Fruit fly (Drosophila melanogaster): ENCODE results near the gene Gdap1.

Gdap1 gene

dm6 chr3L:5139312-5139711 lies 2.4 kb upstream of the Gdap1 start, which contains the start of the genes Tcs5 and CHMP2B (continued):
- TF ChIP-seq tap (tag; optimal IDR thresholded peaks at IDR 0.05) (peak; percentile 99), cas (GFP tag; IDR thresholded peaks at IDR 0.05) (peak; percentile 100), Hmx (GFP tag; optimal IDR thresholded peaks at IDR 0.05) (no peak), CG13296 (GFP tag; optimal IDR thresholded peaks at IDR 0.05) (peak; percentile 99), CG17359 (tag; optimal IDR thresholded peaks at IDR 0.05) (peak; percentile 100), CG3163 (GFP tag; optimal IDR thresholded peaks at IDR 0.05) (peak; percentile 95), ttk (GFP tag; IDR thresholded peaks at IDR 0.05) (peak; percentile 100), twi (tag; optimal IDR thresholded peaks at IDR 0.05) (peak; percentile 99), CG3065 (GFP tag; optimal IDR thresholded peaks at IDR 0.05) (peak; percentile 99), croc (GFP tag; conservative IDR thresholded peaks at IDR 0.05) (peak; percentile 100), kay (GFP tag; optimal IDR thresholded peaks at IDR 0.05) (peak; percentile 96), wek (GFP tag; optimal IDR thresholded peaks at IDR 0.05) (peak; percentile 96), CG12071 (GFP tag; optimal IDR thresholded peaks at IDR 0.05) (peak; percentile 99), HLHmδ (GFP tag; optimal IDR thresholded peaks at IDR 0.05) (no peak), nmo (GFP tag; optimal IDR thresholded peaks at IDR 0.05) (peak; percentile 100), Dp (GFP tag; optimal IDR thresholded peaks at IDR 0.05) (peak; percentile 66), CG7963 (GFP tag; IDR thresholded peaks at IDR 0.05; ENCODE audit: partially characterized antibody) (no peak), Mad (GFP tag; optimal IDR thresholded peaks at IDR 0.05) (peak; percentile 100), eve (GFP tag; optimal IDR thresholded peaks at IDR 0.05) (peak in 1 of 2 experiments; percentile 80), CG6254 (GFP tag; optimal IDR thresholded peaks at IDR 0.05) (peak; percentile 97), sens (GFP tag) (peak; percentile 100), unc-4 (GFP tag; IDR thresholded peaks at IDR 0.05; ENCODE audit: partially characterized antibody) (no peak), cwo (GFP tag; optimal IDR thresholded peaks at IDR 0.05) (peak; percentile 98), CG8924 (tag; optimal IDR thresholded peaks at IDR 0.05) (peak; percentile 99), B-H2 (GFP tag; optimal IDR thresholded peaks at IDR 0.05) (peak; percentile 100), CG10654 (GFP tag; optimal IDR thresholded peaks at IDR 0.05) (peak; percentile 100), CG4424 (GFP tag; optimal IDR thresholded peaks at IDR 0.05) (peak; percentile 100), CG5953 (GFP tag; IDR thresholded peaks at IDR 0.05) (peak; percentile 100), CG12659 (GFP tag; optimal IDR thresholded peaks at IDR 0.05) (peak; percentile 100), Doc2 (GFP tag; IDR thresholded peaks at IDR 0.05) (peak; percentile 100), CG11504 (tag; optimal IDR thresholded peaks at IDR 0.05) (peak; percentile 99), NC2α (GFP tag; optimal IDR thresholded peaks at IDR 0.05) (peak; percentile 99), HLH4C (GFP tag; IDR thresholded peaks at IDR 0.05; ENCODE audit: partially characterized antibody) (no peak), vfl (GFP tag; optimal IDR thresholded peaks at IDR 0.05) (peak; percentile 100), CG10366 (GFP tag; IDR thresholded peaks at IDR 0.05) (peak; percentile 100), pan (optimal IDR thresholded peaks at IDR 0.05) (no peak), pan (GFP tag; optimal IDR thresholded peaks at IDR 0.05 in 1 of 2, IDR thresholded peaks at IDR 0.05 in 1 of 2) (peak in 1 of 2 experiments; percentile 100), Atf-2 (GFP tag; optimal IDR thresholded peaks at IDR 0.05) (peak; percentile 99), CG12769 (tag; optimal IDR thresholded peaks at IDR 0.05) (peak; percentile 100), CG8478 (optimal IDR thresholded peaks at IDR 0.05) (no peak), seq (GFP tag; IDR thresholded peaks at IDR 0.05) (peak; percentile 100), CG16815 (GFP tag; optimal IDR thresholded peaks at IDR 0.05) (peak; percentile 100), CG13894 (tag; optimal IDR thresholded peaks at IDR 0.05) (peak; percentile 99), bigmax (GFP tag; optimal IDR thresholded peaks at IDR 0.05) (peak; percentile 88), z (GFP tag; IDR thresholded peaks at IDR 0.05) (peak; percentile 90), pzg (GFP tag; optimal IDR thresholded peaks at IDR 0.05) (peak; percentile 73), CG31224 (GFP tag; IDR thresholded peaks at IDR 0.05) (peak; percentile 99), zen2 (GFP tag; IDR thresholded peaks at IDR 0.05; ENCODE audit: partially characterized antibody) (no peak), Ravus (GFP tag; IDR thresholded peaks at IDR 0.05) (peak; percentile 100), Hey (tag; optimal IDR thresholded peaks at IDR 0.05) (peak; percentile 97), CG13123 (GFP tag; optimal IDR thresholded peaks at IDR 0.05) (peak; percentile 99)

All from whole organism, embryonic.